Worm (Caenorhabditis elegans) whole organism, L2 larva: ENCODE results near the gene htz-1.

Experiments
- F13H6.1 ChIP-seq: sonication (generic microtip); optimal IDR thresholded peaks from 2 replicates; lab custom pipeline; 2016; ENCODE audit warnings: missing genetic modification characterization, missing compliant biosample characterization
- Y55F3AM.14 ChIP-seq: fragments of 200-800 bp; sonication (Bioruptor generic); optimal IDR thresholded peaks from 2 replicates; lab custom pipeline; 2018; ENCODE audit warnings: mild to moderate bottlenecking, missing genetic modification characterization, missing compliant biosample characterization
- dmd-4 ChIP-seq: sonication (generic microtip); optimal IDR thresholded peaks from 2 replicates; lab custom pipeline; 2017; ENCODE audit warnings: missing biosample characterization, missing genetic modification characterization
- lin-11 ChIP-seq: fragments of 150-350 bp; sonication (generic microtip); optimal IDR thresholded peaks from 2 replicates; lab custom pipeline; 2014; ENCODE audit warnings: missing biosample characterization, missing genetic modification characterization, inconsistent platforms, mixed read lengths
- lsy-2 ChIP-seq, 2 experiments: fragments of 150-350 bp in 1 of 2; sonication (generic microtip) in 1 of 2; optimal IDR thresholded peaks; 2 replicates each; lab custom pipeline; 2014 to 2017; ENCODE audit warnings: missing biosample characterization in 2 of 2, missing genetic modification characterization in 2 of 2
- mab-5 ChIP-seq: fragments of 150-350 bp; optimal IDR thresholded peaks from 2 replicates; lab custom pipeline; 2014; ENCODE audit warnings: missing biosample characterization, missing genetic modification characterization
- nhr-11 ChIP-seq: fragments of 150-350 bp; optimal IDR thresholded peaks from 2 replicates; lab custom pipeline; 2014; ENCODE audit warnings: missing biosample characterization, missing genetic modification characterization
- nhr-77 ChIP-seq: fragments of 150-350 bp; optimal IDR thresholded peaks from 2 replicates; lab custom pipeline; 2014; ENCODE audit warnings: missing biosample characterization, missing genetic modification characterization
- unc-39 ChIP-seq: fragments of 150-350 bp; optimal IDR thresholded peaks from 2 replicates; lab custom pipeline; 2014; ENCODE audit warnings: missing biosample characterization, missing genetic modification characterization
- unc-62 ChIP-seq: fragments of 150-350 bp; optimal IDR thresholded peaks from 2 replicates; lab custom pipeline; 2014; ENCODE audit warnings: missing biosample characterization, missing genetic modification reagents, missing genetic modification characterization

DNA sequence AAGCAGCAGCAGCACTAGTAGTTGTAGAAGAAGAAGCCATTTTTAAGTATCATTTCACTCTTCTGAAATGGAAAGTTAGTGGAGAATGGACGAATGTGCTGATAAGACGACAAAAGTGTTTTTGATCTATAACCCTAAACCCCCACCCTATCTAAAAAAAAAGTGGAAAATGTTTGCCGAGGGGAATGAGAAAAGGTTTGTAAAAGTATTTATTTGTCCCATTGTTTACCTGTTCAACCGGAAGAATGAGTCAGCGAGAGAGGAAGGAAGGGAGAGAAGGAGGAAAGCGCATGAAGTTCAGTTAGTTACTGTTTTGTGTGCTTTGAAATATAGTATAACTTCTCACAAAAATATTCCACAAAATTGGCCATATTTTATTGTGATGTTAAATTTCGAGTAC is 48.9 kb upstream of the htz-1 start:
- no peak for TF ChIP-seq Y55F3AM.14
- no peak for TF ChIP-seq nhr-77 (tag; lab: Kevin White, UChicago)
- no peak for TF ChIP-seq unc-62 (GFP tag; lab: Kevin White, UChicago)
- TF ChIP-seq unc-39: no peak
- TF ChIP-seq lin-11 (tag; lab: Kevin White, UChicago): no peak
- TF ChIP-seq mab-5 (tag; lab: Kevin White, UChicago): no peak
- TF ChIP-seq F13H6.1 (tag; lab: Kevin White, UChicago): no peak
- TF ChIP-seq nhr-11 (tag; lab: Kevin White, UChicago): no peak
- TF ChIP-seq dmd-4: no peak
- TF ChIP-seq lsy-2 (tag; optimal IDR thresholded peaks at IDR 0.05; lab: Kevin White, UChicago): no peak
